Worm (Caenorhabditis elegans): ENCODE results near the gene K06H7.8.

ce11 chrIII:8051838-8052237 lies 46.2 kb downstream of the K06H7.8 start:
- TF ChIP-seq ama-1 (optimal IDR thresholded peaks at IDR 0.05) (no peak), ceh-36 (tag; optimal IDR thresholded peaks at IDR 0.05) (no peak), scrt-1 (GFP tag; IDR thresholded peaks at IDR 0.05) (no peak), B0310.2 (tag; optimal IDR thresholded peaks at IDR 0.05) (no peak), ceh-13 (GFP tag; optimal IDR thresholded peaks at IDR 0.05) (no peak), ets-7 (tag; optimal IDR thresholded peaks at IDR 0.05) (no peak), hmbx-1 (tag; optimal IDR thresholded peaks at IDR 0.05) (no peak)
